Worm (Caenorhabditis elegans) whole organism, L4/young adult: ENCODE measurements around the gene ins-12.

Experiments
- W03F9.2 ChIP-seq: fragments of 150-350 bp; optimal IDR thresholded peaks from 2 replicates; lab custom pipeline; 2014; ENCODE audit warnings: missing biosample characterization, missing genetic modification characterization
- dao-5 ChIP-seq: sonication (generic microtip); optimal IDR thresholded peaks from 2 replicates; lab custom pipeline; 2016; ENCODE audit warnings: missing genotype, missing genetic modification characterization, moderate library complexity, missing compliant biosample characterization
- him-1 ChIP-seq: sonication (generic microtip); optimal IDR thresholded peaks from 2 replicates; lab custom pipeline; 2016; ENCODE audit warnings: missing genotype, missing genetic modification reagents, missing genetic modification characterization, missing compliant biosample characterization

The ins-12 gene

DNA sequence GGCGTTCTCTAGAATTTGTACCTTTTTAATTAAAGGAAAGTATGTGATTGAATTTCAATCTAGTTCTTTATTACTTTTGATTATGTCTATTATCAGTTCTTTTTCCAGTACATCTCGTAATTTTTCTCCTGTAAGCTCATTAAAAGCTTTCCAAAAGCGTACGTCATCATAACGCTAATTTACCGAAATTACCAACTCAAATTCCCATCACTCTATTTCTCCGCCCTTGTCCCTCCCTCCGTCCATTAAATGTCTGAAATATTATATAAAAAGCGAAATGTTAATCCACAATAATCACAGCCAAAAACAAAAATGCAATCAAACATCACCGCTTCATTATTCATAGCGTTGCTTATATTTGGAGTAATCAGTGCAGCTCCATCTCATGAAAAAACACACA, at the start of gene ins-12:
Gene ins-12 (plus strand): TSS at position 301 of the 400 bp plus-strand sequence.
- TF ChIP-seq him-1 (no peak), dao-5 (tag; lab: Kevin White, UChicago) (no peak), W03F9.2 (no peak)

DNA sequence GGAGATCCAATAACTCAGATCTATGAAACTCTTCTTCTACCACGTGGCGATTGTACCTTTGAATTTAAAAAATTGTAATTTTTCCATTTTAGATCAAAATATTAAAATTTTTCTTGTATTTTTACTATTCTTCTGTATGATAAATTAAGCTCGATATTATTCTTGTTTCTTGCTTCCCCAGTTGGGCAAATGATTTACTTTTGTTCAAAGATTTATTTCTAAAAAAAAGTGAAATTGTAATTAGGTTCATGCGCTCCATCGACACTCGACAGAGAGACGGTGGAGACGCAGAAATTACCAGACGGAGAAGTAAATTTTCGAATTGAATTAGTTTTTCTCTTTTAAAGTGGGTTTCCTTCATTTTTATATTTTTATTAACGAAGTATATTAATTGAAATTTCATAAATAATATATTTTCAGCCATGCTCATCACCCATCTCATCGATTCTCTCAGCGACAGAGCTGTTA, 48.6 kb upstream of the ins-12 start, which contains the start of gene npp-24:
Gene npp-24 (plus strand): TSS at position 51 of the 468 bp plus-strand sequence.
- TF ChIP-seq W03F9.2 = no peak
- no peak for TF ChIP-seq dao-5 (tag; lab: Kevin White, UChicago)
- TF ChIP-seq him-1 = no peak

DNA sequence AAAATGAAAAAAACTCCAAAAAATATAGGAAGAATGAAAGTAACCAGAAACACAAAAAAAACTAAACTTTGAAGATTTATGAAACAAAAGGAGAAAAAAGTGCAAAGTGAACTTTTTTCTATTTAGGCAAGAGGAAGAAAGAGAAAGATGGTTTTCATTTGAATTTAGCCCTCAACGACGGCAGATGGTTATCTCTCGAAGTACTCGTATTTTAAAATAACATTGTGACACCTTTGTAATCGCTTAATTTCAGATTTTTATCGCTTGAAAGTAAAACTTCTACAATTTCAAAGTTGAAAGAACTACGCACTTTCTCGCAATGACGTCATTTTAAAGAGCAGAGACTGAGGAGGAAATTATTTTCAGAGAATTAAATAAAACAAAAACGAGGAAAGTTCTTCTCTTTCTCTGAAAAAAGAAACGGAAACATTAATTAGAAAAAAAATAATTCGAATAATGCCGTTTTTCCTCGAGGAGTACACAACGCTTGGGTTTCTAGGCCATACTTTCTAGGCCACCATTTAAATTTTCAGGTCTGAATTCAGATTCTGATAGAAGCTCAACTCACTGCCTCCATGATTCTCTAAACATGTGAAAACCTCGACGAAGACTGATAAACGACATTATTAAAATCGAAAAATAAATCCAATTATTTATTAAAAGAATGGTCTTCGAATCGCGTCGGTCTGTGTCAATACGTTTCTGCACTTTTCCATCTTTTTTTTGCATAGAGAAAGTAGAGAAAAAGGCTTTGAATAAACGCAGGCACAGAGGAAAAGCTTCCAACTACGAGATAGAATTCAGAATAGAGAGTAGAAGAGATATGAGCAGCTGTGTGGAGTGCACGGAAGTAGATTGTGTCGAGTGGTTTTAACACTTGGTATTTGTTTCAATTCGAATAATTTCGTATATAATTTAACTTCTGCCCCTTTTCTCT, 42.7 kb upstream of the ins-12 start:
- TF ChIP-seq him-1 (no peak), dao-5 (tag; lab: Kevin White, UChicago) (no peak), W03F9.2 (no peak)

DNA sequence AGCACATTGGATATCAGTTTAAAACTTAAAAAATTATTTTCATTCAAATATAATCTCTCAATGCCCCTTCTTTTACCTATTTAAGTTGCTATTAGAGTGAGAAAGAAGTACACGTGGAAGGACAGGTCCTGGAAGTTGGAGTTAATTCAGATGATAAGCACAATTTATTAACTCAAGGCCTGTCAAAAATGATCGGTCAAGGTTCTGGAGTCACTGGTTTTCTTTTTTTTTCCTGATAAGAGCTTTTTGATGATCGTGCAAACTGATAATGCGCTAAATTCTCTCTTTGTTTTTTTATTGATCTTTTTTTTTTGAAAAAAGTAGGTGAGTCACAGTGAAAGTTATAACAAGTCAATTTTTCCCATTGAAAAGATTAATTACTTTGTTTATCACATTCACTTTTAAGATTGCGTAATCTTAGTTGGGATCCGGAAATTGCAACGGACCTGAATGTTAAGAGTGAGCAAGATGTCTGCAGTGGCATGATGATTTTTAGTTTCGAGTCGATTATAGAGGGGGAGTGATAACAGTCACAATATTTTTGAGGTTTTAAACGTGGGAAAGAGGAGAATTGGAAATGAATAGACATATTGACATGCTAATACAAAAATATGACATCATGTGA, 41.8 kb upstream of the ins-12 start:
- TF ChIP-seq W03F9.2 (no peak), him-1 (no peak), dao-5 (tag; lab: Kevin White, UChicago) (no peak)

DNA sequence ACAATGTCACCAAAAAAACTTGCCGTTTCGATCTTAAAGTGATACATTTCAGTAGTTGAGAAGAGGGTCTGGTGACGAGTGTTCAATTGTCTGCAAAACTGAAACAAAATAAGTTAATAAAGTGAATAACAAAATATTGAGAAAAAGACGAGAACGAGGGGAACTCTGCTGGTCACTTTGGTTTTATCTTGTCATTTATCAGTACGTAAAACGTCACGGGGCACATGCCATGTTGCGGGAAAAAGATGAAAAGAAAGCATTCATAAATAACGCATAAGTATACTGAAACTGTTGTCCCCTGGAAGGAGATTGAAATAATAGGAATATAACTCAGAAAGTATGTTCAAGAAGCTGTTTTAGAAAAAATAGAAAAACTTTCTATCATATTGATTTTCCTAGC, 39.6 kb upstream of the ins-12 start, which contains the start of gene sahd-1:
Gene sahd-1 (minus strand): TSS at position 100 of the 400 bp plus-strand sequence.
- TF ChIP-seq W03F9.2 = no peak
- no peak for TF ChIP-seq dao-5 (tag; lab: Kevin White, UChicago)
- no peak for TF ChIP-seq him-1

DNA sequence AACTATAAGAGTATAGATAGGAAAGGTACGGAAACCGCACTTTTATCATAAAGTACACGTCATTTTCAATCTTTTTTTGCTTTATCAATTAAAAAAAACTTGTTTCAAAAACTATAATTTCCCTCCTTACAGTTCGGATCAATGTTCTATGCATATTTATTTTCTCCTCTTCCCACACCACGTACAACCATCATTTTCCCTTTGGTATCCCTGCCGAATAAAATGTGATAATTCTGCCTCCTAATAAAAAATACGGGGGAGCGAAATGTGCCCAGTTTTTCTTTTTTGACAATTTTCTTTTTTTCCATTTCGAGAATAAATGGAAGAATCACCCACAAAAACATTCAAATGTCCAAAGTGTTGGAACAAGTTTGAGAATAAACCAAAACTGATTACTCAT, 38.9 kb upstream of the ins-12 start, which contains the start of gene ZK177.3:
Gene ZK177.3 (plus strand): TSS at position 301 of the 400 bp plus-strand sequence.
- TF ChIP-seq W03F9.2 (no peak), him-1 (no peak), dao-5 (tag; lab: Kevin White, UChicago) (no peak)

DNA sequence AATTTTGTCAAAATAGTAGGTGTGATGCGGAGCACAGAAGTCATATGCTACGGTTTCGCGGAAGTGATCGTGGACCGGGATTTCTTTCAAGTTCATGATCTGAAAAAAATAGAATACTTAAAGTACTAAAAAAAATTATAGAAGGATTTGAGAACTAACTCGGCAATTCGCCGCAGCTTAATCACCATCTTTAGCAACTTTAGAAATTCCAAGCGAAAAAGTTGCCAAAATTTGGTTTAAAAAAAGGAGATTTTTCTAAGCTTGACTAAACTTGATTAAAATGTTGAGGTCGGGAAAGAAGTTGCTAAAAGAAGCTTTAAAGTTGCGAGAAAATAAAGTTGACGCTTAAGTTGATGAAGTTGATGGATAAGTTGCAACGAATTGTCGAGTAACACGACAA, 36.8 kb upstream of the ins-12 start, which contains the start of gene ZK177.9:
Gene ZK177.9 (minus strand): TSS at position 101 of the 400 bp plus-strand sequence.
- TF ChIP-seq him-1 (no peak), dao-5 (tag; lab: Kevin White, UChicago) (no peak), W03F9.2 (no peak)

DNA sequence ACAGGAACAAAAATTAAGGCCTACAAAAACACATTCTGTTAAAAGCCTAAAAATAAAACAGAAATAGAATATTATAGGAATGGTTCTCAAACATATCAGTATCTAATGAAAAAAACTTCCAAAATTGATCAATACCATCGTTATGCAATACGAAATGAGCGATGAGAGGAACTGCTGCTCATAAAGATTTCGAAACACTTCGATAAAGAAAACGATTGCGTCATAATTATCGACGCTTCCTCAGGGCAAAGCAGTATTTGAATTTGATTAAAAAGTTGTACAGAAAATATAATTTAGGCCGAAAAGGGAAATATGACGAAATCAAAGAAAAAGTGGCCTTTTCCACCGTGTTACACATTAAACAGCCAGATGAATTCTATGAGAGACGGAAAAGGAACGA, 36.4 kb upstream of the ins-12 start:
- TF ChIP-seq him-1 (no peak), W03F9.2 (no peak), dao-5 (tag; lab: Kevin White, UChicago) (no peak)

DNA sequence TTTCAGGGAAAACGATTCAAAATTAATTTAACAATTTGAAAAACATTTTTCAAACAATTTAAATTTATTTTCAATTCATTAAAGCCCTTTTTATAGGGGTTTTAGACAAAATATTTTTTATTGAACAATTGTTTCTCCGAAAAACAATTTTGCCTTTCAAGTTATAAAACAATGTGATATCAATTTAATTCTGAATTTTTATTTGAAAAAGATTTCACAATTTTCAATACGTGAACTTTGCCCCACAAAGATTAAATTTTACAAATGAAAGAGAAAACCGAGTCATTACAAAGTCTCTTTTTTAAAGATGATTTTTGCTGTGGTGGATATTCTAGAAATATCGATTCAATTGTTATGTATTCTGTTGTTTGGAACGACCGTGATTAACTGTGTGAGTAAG, 35.5 kb upstream of the ins-12 start, which contains the start of gene ZK177.2:
Gene ZK177.2 (plus strand): TSS at position 301 of the 400 bp plus-strand sequence.
- TF ChIP-seq W03F9.2 (no peak), him-1 (no peak), dao-5 (tag; lab: Kevin White, UChicago) (no peak)

DNA sequence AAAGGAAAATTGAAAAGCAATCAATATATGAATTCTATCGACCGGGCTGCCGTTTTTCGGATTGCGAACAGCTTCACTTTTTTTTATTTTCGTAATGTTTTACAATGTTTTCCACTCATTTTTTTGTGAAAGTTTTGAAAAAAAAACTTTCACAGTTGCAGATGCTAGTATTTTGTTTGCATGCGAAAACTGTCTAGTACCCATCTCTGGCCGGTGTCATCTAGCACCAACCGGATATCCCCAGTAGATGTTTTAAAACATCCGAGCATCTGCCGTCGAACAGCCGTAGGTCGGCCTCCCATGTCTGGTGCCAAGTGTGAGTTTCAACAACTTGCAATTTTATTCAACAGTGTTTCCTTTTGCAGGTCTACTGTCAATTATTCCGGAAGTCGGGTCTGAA, 33.0 kb upstream of the ins-12 start, which contains the start of gene ZK177.12:
Gene ZK177.12 (plus strand): TSS at position 301 of the 400 bp plus-strand sequence.
- no peak for TF ChIP-seq dao-5 (tag; lab: Kevin White, UChicago)
- no peak for TF ChIP-seq him-1
- no peak for TF ChIP-seq W03F9.2

DNA sequence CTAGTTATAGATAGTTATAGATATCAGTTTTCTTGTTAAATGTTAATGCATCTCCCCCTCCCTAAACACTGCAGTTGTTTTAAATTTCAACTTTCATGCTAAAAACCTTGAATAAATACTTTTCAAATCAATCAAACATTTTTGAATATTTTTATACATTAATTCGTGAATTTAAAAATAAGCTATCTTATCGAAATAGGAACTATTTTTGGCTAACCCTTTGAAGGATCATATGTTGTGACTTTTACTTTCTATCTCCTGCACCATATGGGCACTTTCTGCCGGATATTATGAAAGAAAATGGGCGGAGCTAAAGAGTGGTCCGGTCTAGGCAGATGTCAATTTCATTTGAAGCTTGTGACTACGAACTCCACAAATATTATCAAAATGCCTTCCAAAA, 31.8 kb upstream of the ins-12 start, which contains the start of gene ZK177.11:
Gene ZK177.11 (plus strand): TSS at position 301 of the 400 bp plus-strand sequence.
- TF ChIP-seq W03F9.2 (no peak), dao-5 (tag; lab: Kevin White, UChicago) (no peak), him-1 (no peak)

DNA sequence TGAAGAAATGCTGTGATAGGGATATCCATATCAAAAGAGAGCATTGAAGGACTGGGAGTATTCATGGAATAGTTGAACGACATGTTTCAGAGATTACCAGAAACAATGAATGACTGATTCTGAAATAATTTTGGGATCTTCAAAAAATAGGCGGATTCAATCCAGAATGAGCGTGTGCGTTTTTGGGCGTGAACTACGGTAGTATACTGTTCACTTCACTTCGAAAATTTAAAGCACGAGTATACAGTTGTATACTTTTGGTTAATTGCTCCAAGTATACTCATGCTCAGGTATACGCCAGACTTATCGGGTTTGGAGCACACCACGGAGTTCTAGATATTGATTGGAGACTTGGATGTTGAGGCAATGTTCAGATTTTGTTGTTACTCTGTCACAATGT, 29.1 kb upstream of the ins-12 start, which contains the start of gene tbx-35:
Gene tbx-35 (minus strand): TSS at position 101 of the 400 bp plus-strand sequence.
- TF ChIP-seq dao-5 (tag; lab: Kevin White, UChicago) = no peak
- no peak for TF ChIP-seq him-1
- TF ChIP-seq W03F9.2 = no peak

DNA sequence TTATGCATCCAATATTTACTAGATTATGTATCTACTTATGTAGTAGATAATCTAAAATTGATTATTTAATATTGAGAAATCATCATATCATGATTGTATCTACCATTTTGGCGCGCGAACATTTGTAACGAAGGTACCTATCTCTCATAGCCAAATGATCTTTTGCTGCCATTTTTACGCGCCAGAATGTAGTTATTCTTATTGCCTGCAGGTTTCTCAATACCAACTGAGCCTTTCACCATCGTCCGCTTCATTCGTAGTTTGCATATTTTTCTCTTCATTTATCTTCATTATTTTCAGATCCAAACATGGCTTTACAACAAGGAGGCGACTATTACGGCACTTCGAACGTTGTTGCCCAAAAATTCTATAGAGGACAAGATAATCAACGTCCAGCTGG, 26.6 kb upstream of the ins-12 start, which contains the start of gene ZK177.1:
Gene ZK177.1 (plus strand): TSS at position 301 of the 400 bp plus-strand sequence.
- TF ChIP-seq W03F9.2 (no peak), him-1 (no peak), dao-5 (tag; lab: Kevin White, UChicago) (no peak)

DNA sequence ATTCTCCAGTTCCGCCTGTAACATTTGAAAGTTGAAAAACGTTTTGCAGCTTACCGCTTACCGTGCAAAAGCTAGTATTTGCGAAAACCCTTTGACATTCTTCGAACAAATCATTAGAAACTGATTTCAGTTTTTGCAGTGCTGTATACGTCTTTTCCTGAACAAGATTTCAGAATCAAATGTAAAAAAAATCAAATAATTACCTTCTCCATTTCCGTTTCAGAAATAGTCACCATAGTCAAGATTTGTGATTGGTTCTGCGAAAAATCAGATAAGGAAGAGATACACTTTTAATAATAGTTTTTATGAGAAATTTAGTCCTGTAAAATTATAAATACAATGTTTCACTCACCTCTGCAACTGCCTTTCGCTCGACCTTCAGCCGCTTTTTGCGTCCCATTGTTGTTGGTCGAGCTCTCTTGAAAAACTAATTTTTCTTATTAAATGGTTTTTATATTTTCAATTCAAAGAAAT, 22.5 kb upstream of the ins-12 start, which contains the start of gene C17C3.9:
Gene C17C3.9 (minus strand): TSS at position 424 of the 474 bp plus-strand sequence.
- TF ChIP-seq dao-5 (tag; lab: Kevin White, UChicago) = no peak
- no peak for TF ChIP-seq him-1
- no peak for TF ChIP-seq W03F9.2
